Fruit fly (Drosophila melanogaster): ENCODE data around the gene jar.

Gene jar

DNA sequence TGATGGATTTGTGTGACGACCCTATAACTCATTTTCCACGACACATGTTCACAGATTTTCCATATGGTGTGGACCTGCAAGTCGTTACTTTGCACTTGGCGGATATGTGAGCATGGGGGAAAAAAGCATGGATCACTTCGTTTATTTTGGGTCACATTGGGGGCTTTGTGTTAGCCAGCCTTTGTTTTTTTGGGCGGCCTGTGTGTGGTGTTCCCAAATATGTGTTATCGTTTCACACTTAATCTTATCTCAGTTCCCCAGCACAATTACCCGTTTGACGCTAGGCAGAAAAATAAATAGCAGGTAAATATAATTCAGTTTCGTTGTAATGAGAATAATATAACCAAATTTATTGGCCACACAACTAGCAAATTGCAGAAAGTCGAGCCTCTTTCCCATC is 2.7 kb downstream of the jar start:
- no peak for TF ChIP-seq CG7101 (tag; optimal IDR thresholded peaks at IDR 0.05)
- TF ChIP-seq Hr96 (GFP tag; optimal IDR thresholded peaks at IDR 0.05), result no peak
- no peak for TF ChIP-seq CG7045 (GFP tag; optimal IDR thresholded peaks at IDR 0.05)
- TF ChIP-seq cnc (optimal IDR thresholded peaks at IDR 0.05), result no peak
- no peak for TF ChIP-seq toe (GFP tag; optimal IDR thresholded peaks at IDR 0.05)
- no peak for TF ChIP-seq CG14711 (tag; optimal IDR thresholded peaks at IDR 0.05)

DNA sequence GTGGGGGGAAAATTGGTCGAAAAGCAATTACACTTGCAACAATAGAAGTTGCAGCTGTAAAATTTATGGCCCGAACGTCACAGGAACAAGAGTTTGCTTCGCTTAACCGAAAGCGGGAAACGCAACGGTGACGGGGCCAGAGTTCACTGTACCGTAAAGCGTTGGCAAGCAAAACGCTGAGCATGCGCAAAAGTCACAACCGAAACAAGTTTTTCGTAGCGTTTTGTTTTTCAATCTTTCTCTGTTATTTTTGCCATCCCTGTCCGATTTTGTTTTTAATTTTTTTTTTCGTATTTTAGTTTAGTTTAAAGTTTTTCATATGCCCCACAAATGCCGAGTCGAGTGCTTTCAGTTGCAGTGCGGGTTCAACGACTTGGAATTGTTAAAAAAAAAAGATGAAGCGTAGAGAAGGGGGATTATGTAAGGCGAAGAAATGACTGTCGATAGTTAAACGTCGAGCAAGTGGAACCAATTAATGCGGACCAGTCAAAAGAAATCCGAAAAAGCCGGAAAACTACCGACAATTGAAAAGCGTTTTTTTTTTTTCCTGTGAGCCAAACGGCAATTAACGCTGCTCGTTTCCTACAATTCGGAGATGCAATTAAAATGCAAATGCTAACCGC is 3.3 kb downstream of the jar start:
- peak; percentile 94 for TF ChIP-seq tj (GFP tag; optimal IDR thresholded peaks at IDR 0.05)
- TF ChIP-seq CG7101 (tag; optimal IDR thresholded peaks at IDR 0.05), result no peak

DNA sequence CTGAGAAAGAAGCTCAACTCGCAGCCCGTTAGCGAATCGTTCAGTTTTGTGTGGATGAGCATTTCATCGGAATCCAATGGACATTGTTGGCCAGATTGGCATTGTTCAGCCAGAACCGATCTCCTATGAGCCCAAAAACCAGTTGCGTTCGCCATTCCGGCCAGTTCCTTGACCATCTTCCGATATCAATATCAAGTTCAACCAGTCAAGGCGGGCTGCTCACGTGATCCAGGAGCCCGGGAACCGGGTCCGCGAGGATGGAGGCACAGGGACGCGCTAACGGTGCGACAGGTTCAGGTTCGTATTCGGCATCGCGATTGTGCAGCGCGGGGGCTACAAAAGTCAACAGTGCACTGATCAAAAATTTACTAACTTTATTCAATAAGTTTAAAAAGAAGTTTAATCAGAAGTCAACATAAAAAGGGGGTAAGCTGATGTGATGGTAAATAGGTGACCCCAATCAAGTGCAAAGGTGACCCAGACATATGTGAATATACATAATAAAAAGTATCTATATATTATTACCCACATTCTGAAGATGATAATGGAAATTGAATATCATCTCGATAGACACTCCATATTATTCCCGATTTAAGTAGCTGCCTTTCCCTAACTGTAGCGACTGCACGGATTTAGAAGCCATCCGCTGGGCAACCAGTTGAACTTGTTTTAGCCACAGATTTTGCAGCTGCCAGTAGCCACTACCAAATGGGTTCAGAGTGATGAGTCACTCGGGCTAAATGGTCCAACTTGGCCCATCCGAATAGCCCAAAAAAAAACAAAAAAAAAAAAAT is 4.0 kb downstream of the jar start:
- peak; percentile 18 for TF ChIP-seq tj (GFP tag; optimal IDR thresholded peaks at IDR 0.05)
- no peak for TF ChIP-seq CG1620 (GFP tag; optimal IDR thresholded peaks at IDR 0.05)
- TF ChIP-seq bab1 (GFP tag; optimal IDR thresholded peaks at IDR 0.05), result no peak
- TF ChIP-seq ovo (GFP tag; optimal IDR thresholded peaks at IDR 0.05), result no peak
- no peak for TF ChIP-seq cnc (optimal IDR thresholded peaks at IDR 0.05)
- TF ChIP-seq CG5204 (GFP tag; optimal IDR thresholded peaks at IDR 0.05), result no peak

dm6 chr3R:24264414-24265363 is 6.3 kb downstream of the jar start:
- peak; percentile 4 for TF ChIP-seq CG11617 (GFP tag; optimal IDR thresholded peaks at IDR 0.05)
- peak; percentile 58 for TF ChIP-seq tj (GFP tag; optimal IDR thresholded peaks at IDR 0.05)
- peak; percentile 32 for TF ChIP-seq CG7045 (GFP tag; optimal IDR thresholded peaks at IDR 0.05)
- TF ChIP-seq Crg-1 (GFP tag; optimal IDR thresholded peaks at IDR 0.05), result peak; percentile 32
- TF ChIP-seq CG5204 (GFP tag; optimal IDR thresholded peaks at IDR 0.05), result no peak
- no peak for TF ChIP-seq CG14711 (tag; optimal IDR thresholded peaks at IDR 0.05)
- no peak for TF ChIP-seq bab1 (GFP tag; optimal IDR thresholded peaks at IDR 0.05)
- TF ChIP-seq CG12768 (GFP tag; optimal IDR thresholded peaks at IDR 0.05), result peak; percentile 31
- TF ChIP-seq ovo (GFP tag; optimal IDR thresholded peaks at IDR 0.05), result peak; percentile 13
- TF ChIP-seq Mnt (GFP tag; optimal IDR thresholded peaks at IDR 0.05), result no peak
- peak; percentile 24 for TF ChIP-seq toe (GFP tag; optimal IDR thresholded peaks at IDR 0.05)
- TF ChIP-seq Hr96 (GFP tag; optimal IDR thresholded peaks at IDR 0.05), result no peak
- TF ChIP-seq cic (GFP tag; optimal IDR thresholded peaks at IDR 0.05), result peak; percentile 81
- peak; percentile 72 for TF ChIP-seq pad (GFP tag; optimal IDR thresholded peaks at IDR 0.05)
- TF ChIP-seq cnc (optimal IDR thresholded peaks at IDR 0.05), result no peak
- no peak for TF ChIP-seq CG33017 (tag; optimal IDR thresholded peaks at IDR 0.05)
- no peak for TF ChIP-seq Clk (GFP tag; optimal IDR thresholded peaks at IDR 0.05)
- no peak for TF ChIP-seq CG7101 (tag; optimal IDR thresholded peaks at IDR 0.05)
- TF ChIP-seq CG1620 (GFP tag; optimal IDR thresholded peaks at IDR 0.05), result no peak
- peak; percentile 40 for TF ChIP-seq kay (GFP tag; ENCODE audit: borderline replicate concordance)

DNA sequence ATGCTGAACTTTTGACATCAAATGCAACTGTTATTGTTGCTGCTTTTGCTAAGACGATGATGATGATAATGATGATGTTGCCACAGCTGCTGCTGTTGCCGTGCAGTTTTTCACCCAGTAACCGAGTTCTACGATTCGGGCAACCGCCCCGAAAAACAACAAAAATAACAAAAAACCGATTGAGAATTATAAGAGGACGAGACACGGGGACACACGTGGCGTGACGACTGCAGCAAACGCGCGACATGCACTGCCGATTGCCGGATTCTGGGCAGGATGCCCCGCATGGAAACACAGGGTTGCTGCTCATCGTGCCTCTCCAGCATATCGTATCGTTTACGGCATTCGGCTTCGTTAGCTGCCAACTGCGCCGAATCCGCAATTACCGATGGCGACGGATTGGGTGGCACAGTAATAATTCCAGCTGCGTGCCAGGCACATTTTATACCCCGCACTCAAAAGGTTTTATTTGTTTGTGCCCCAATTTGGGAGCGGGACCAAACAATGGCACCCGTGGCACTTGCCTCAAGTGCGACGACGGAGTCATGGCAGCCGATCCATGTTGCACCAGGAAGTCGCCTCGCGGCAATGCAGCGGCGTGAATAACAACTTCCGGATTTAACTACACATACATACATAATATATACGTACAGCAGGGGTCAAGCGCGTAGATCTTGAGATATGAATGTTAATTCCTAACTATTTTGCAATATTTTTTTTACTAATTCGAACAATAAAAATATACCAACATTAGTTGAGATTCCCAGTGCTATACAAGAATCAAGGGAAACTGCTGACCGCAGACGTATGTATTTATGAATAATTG is 7.2 kb downstream of the jar start:
- TF ChIP-seq toe (GFP tag; optimal IDR thresholded peaks at IDR 0.05) (peak; percentile 37), cnc (optimal IDR thresholded peaks at IDR 0.05) (no peak), CG12768 (GFP tag; optimal IDR thresholded peaks at IDR 0.05) (no peak), Mnt (GFP tag; optimal IDR thresholded peaks at IDR 0.05) (no peak), CG11617 (GFP tag; optimal IDR thresholded peaks at IDR 0.05) (no peak), kay (GFP tag; ENCODE audit: borderline replicate concordance) (no peak), cic (GFP tag; optimal IDR thresholded peaks at IDR 0.05) (no peak), CG33017 (tag; optimal IDR thresholded peaks at IDR 0.05) (peak; percentile 17), pad (GFP tag; optimal IDR thresholded peaks at IDR 0.05) (no peak), CG1620 (GFP tag; optimal IDR thresholded peaks at IDR 0.05) (no peak), CG14711 (tag; optimal IDR thresholded peaks at IDR 0.05) (no peak)

DNA sequence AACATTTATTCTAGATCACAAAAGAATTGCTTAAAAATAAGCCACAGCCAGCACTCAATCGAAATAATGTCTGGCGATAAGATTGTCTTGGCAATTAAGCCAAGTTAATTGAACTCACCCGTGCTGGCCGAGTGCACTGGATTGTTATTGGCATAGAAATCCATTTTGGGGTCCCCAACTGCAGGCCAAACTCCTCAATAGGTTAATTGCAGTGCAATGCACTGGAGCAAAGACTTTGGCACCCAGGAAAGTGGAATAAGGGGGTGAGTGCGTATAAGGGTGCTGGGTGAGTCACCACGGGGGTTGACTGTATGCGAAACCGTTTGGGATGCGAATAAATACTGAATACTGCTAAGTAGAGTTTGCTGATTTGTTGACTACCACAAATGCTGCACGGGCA is 8.1 kb downstream of the jar start:
- TF ChIP-seq CG7045 (GFP tag; optimal IDR thresholded peaks at IDR 0.05) (no peak), CG33017 (tag; optimal IDR thresholded peaks at IDR 0.05) (no peak)

All from whole organism, adult.